Worm (Caenorhabditis elegans) whole organism, mixed stage, embryonic: Measurements from ENCODE around the gene T09A5.5.

Source experiments
- bed-3 ChIP-seq: fragments of 200-800 bp; sonication (Bioruptor generic); optimal IDR thresholded peaks from 3 replicates; lab custom pipeline; 2018; ENCODE audit warnings: mild to moderate bottlenecking, missing genetic modification characterization, moderate library complexity, missing compliant biosample characterization
- blmp-1 ChIP-seq: fragments of 150-350 bp; optimal IDR thresholded peaks from 2 replicates; lab custom pipeline; 2014; ENCODE audit warnings: missing biosample characterization, missing genetic modification characterization
- ceh-39 ChIP-seq: fragments of 150-350 bp; optimal IDR thresholded peaks from 2 replicates; lab custom pipeline; 2014; ENCODE audit warnings: missing biosample characterization, missing genetic modification characterization
- ceh-43 ChIP-seq: fragments of 200-800 bp; sonication (Bioruptor generic); optimal IDR thresholded peaks from 2 replicates; lab custom pipeline; 2018; ENCODE audit warnings: mild to moderate bottlenecking, missing genetic modification characterization, moderate library complexity, missing compliant biosample characterization
- ceh-83 ChIP-seq: fragments of 200-800 bp; sonication (Bioruptor generic); optimal IDR thresholded peaks from 2 replicates; lab custom pipeline; 2018; ENCODE audit warnings: mild to moderate bottlenecking, missing genetic modification characterization, missing compliant biosample characterization
- ces-1 ChIP-seq: fragments of 150-350 bp; optimal IDR thresholded peaks from 2 replicates; lab custom pipeline; 2014; ENCODE audit warnings: missing biosample characterization, missing genetic modification reagents, missing genetic modification characterization
- cnd-1 ChIP-seq: fragments of 200-800 bp; sonication (Bioruptor generic); optimal IDR thresholded peaks from 2 replicates; lab custom pipeline; 2018; ENCODE audit warnings: mild to moderate bottlenecking, missing genetic modification characterization, missing compliant biosample characterization
- drap-1 ChIP-seq: fragments of 200-800 bp; sonication (Bioruptor generic); optimal IDR thresholded peaks from 3 replicates; lab custom pipeline; 2018; ENCODE audit warnings: mild to moderate bottlenecking, missing genetic modification characterization, missing compliant biosample characterization
- elt-1 ChIP-seq: sonication (generic microtip); optimal IDR thresholded peaks from 2 replicates; lab custom pipeline; 2017; ENCODE audit warnings: missing genetic modification characterization, mild to moderate bottlenecking, missing compliant biosample characterization, antibody characterized with exemption, moderate library complexity, borderline replicate concordance; ENCODE audit not compliant: insufficient read depth
- elt-3 ChIP-seq: fragments of 150-350 bp; optimal IDR thresholded peaks from 2 replicates; lab custom pipeline; 2014; ENCODE audit warnings: missing biosample characterization, missing genetic modification characterization
- flh-1 ChIP-seq: fragments of 200-800 bp; sonication (Bioruptor generic); optimal IDR thresholded peaks from 2 replicates; lab custom pipeline; 2018; ENCODE audit warnings: mild to moderate bottlenecking, missing genetic modification characterization, moderate library complexity, missing compliant biosample characterization
- ham-2 ChIP-seq: fragments of 200-800 bp; sonication (Bioruptor generic); optimal IDR thresholded peaks from 2 replicates; lab custom pipeline; 2018; ENCODE audit warnings: mild to moderate bottlenecking, missing genetic modification characterization, missing compliant biosample characterization
- hlh-1 ChIP-seq: fragments of 150-350 bp; optimal IDR thresholded peaks from 2 replicates; lab custom pipeline; 2014; ENCODE audit warnings: missing biosample characterization, missing genetic modification reagents, missing genetic modification characterization
- lin-13 ChIP-seq: fragments of 150-350 bp; optimal IDR thresholded peaks from 2 replicates; lab custom pipeline; 2014; ENCODE audit warnings: missing biosample characterization, missing genetic modification characterization
- lsy-2 ChIP-seq: fragments of 150-350 bp; optimal IDR thresholded peaks from 2 replicates; lab custom pipeline; 2014; ENCODE audit warnings: missing biosample characterization, missing genetic modification characterization
- mab-5 ChIP-seq: fragments of 150-350 bp; optimal IDR thresholded peaks from 2 replicates; lab custom pipeline; 2014; ENCODE audit warnings: missing biosample characterization, missing genetic modification characterization
- mep-1 ChIP-seq: fragments of 150-350 bp; optimal IDR thresholded peaks from 2 replicates; lab custom pipeline; 2017; ENCODE audit warnings: missing biosample characterization, missing genetic modification reagents, missing genetic modification characterization, inconsistent platforms
- mls-2 ChIP-seq: sonication (generic microtip); optimal IDR thresholded peaks from 2 replicates; lab custom pipeline; 2016; ENCODE audit warnings: mild to moderate bottlenecking, missing genetic modification characterization, moderate library complexity, missing compliant biosample characterization
- nhr-2 ChIP-seq: fragments of 150-350 bp; optimal IDR thresholded peaks from 2 replicates; lab custom pipeline; 2014; ENCODE audit warnings: missing biosample characterization, missing genetic modification characterization
- nhr-237 ChIP-seq: fragments of 150-350 bp; optimal IDR thresholded peaks from 2 replicates; lab custom pipeline; 2014; ENCODE audit warnings: missing biosample characterization, missing genetic modification characterization
- nhr-28 ChIP-seq: fragments of 150-350 bp; optimal IDR thresholded peaks from 2 replicates; lab custom pipeline; 2014; ENCODE audit warnings: missing biosample characterization, missing genetic modification characterization
- nhr-76 ChIP-seq: sonication (generic microtip); optimal IDR thresholded peaks from 2 replicates; lab custom pipeline; 2017; ENCODE audit warnings: missing biosample characterization, missing genetic modification characterization
- sem-2 ChIP-seq: fragments of 200-800 bp; sonication (Bioruptor generic); optimal IDR thresholded peaks from 2 replicates; lab custom pipeline; 2018; ENCODE audit warnings: mild to moderate bottlenecking, missing genetic modification characterization, missing compliant biosample characterization
- snpc-4 ChIP-seq: fragments of 150-350 bp; optimal IDR thresholded peaks from 2 replicates; lab custom pipeline; 2014; ENCODE audit warnings: missing biosample characterization, missing genetic modification characterization
- sptf-1 ChIP-seq: sonication (generic microtip); optimal IDR thresholded peaks from 2 replicates; lab custom pipeline; 2017; ENCODE audit warnings: mild to moderate bottlenecking, missing genetic modification characterization, moderate library complexity, missing compliant biosample characterization
- tbx-8 ChIP-seq: fragments of 200-800 bp; sonication (Bioruptor generic); optimal IDR thresholded peaks from 2 replicates; lab custom pipeline; 2018; ENCODE audit warnings: mild to moderate bottlenecking, missing genetic modification characterization, moderate library complexity, missing compliant biosample characterization
- unc-120 ChIP-seq: sonication (generic microtip); optimal IDR thresholded peaks from 2 replicates; lab custom pipeline; 2017; ENCODE audit warnings: missing genetic modification characterization, missing compliant biosample characterization; ENCODE audit not compliant: poor library complexity, severe bottlenecking
- unc-39 ChIP-seq: fragments of 150-350 bp; optimal IDR thresholded peaks from 2 replicates; lab custom pipeline; 2014; ENCODE audit warnings: missing biosample characterization, missing genetic modification characterization
- unc-62 ChIP-seq: fragments of 150-350 bp; optimal IDR thresholded peaks from 2 replicates; lab custom pipeline; 2014; ENCODE audit warnings: missing biosample characterization, missing genetic modification reagents, missing genetic modification characterization
- zip-8 ChIP-seq: fragments of 150-350 bp; optimal IDR thresholded peaks from 2 replicates; lab custom pipeline; 2014; ENCODE audit warnings: missing biosample characterization, missing genetic modification characterization
- ztf-11 ChIP-seq: fragments of 150-350 bp; optimal IDR thresholded peaks from 2 replicates; lab custom pipeline; 2014; ENCODE audit warnings: missing biosample characterization, missing genetic modification characterization

Gene T09A5.5

ce11 chrII:7845571-7846236 lies 7.9 kb downstream of the T09A5.5 start, which contains the start of gene T09A5.4:
Gene T09A5.4, plus strand, starts transcription at chrII:7846186.
- no peak for TF ChIP-seq lin-13
- TF ChIP-seq, all 35 proteins: peak for 0

- TF ChIP-seq mep-1 (tag; lab: Kevin White, UChicago) (no peak), lin-13 (no peak), cnd-1 (tag; lab: Kevin White, UChicago) (no peak), nhr-2 (tag; lab: Kevin White, UChicago) (no peak), elt-1 (no peak)
These were observed 11.5 kb downstream of the T09A5.5 start, which contains the start of gene klp-3 for ce11 chrII:7842053-7842452. Gene klp-3, plus strand, starts transcription at chrII:7842353.

ce11 chrII:7839703-7840102 lies 13.9 kb downstream of the T09A5.5 start:
- TF ChIP-seq flh-1 (GFP tag; lab: Kevin White, UChicago) (no peak), hlh-1 (no peak), ztf-11 (tag; lab: Kevin White, UChicago) (no peak), blmp-1 (tag; lab: Kevin White, UChicago) (peak; percentile 55), mab-5 (no peak), lsy-2 (tag; lab: Kevin White, UChicago) (no peak), tbx-8 (GFP tag; lab: Kevin White, UChicago) (no peak), ceh-83 (GFP tag; lab: Kevin White, UChicago) (no peak), ceh-39 (tag; lab: Kevin White, UChicago) (no peak), ces-1 (GFP tag; lab: Kevin White, UChicago) (no peak), mls-2 (tag; lab: Kevin White, UChicago) (peak; percentile 7), ceh-43 (no peak)
- TF ChIP-seq, all 35 proteins: peak for 2

ce11 chrII:7838661-7839060 lies 14.9 kb downstream of the T09A5.5 start:
- TF ChIP-seq ceh-43 (no peak), unc-120 (tag; lab: Kevin White, UChicago) (peak; percentile 40), sem-2 (GFP tag; lab: Kevin White, UChicago) (no peak), ceh-39 (tag; lab: Kevin White, UChicago) (no peak), sptf-1 (tag; lab: Kevin White, UChicago) (no peak), ces-1 (GFP tag; lab: Kevin White, UChicago) (peak; percentile 58), lsy-2 (tag; lab: Kevin White, UChicago) (no peak), ham-2 (GFP tag; lab: Kevin White, UChicago) (no peak), hlh-1 (no peak), mep-1 (tag; lab: Kevin White, UChicago) (peak; percentile 17), elt-1 (no peak)

ce11 chrII:7836613-7837226 lies 16.9 kb downstream of the T09A5.5 start:
- no peak for TF ChIP-seq ceh-39 (tag; lab: Kevin White, UChicago)
- no peak for TF ChIP-seq elt-3 (tag; lab: Kevin White, UChicago)
- TF ChIP-seq bed-3 (GFP tag; lab: Kevin White, UChicago): no peak
- no peak for TF ChIP-seq mls-2 (tag; lab: Kevin White, UChicago)
- TF ChIP-seq nhr-76 (tag; lab: Kevin White, UChicago): no peak
- TF ChIP-seq ces-1 (GFP tag; lab: Kevin White, UChicago): no peak
- TF ChIP-seq nhr-237 (tag; lab: Kevin White, UChicago): no peak
- TF ChIP-seq unc-62: peak; percentile 46
- no peak for TF ChIP-seq elt-1
- TF ChIP-seq nhr-2 (tag; lab: Kevin White, UChicago): no peak
- TF ChIP-seq lsy-2 (tag; lab: Kevin White, UChicago): no peak
- peak; percentile 96 for TF ChIP-seq hlh-1
- peak; percentile 60 for TF ChIP-seq unc-120 (tag; lab: Kevin White, UChicago)
- TF ChIP-seq lin-13: no peak
- TF ChIP-seq, all 35 proteins: peak for 3

- TF ChIP-seq mls-2 (tag; lab: Kevin White, UChicago): no peak
- TF ChIP-seq sem-2 (GFP tag; lab: Kevin White, UChicago): no peak
- TF ChIP-seq drap-1 (GFP tag; lab: Kevin White, UChicago): no peak
- no peak for TF ChIP-seq nhr-76 (tag; lab: Kevin White, UChicago)
- TF ChIP-seq lin-13: no peak
- TF ChIP-seq cnd-1 (tag; lab: Kevin White, UChicago): no peak
- no peak for TF ChIP-seq bed-3 (GFP tag; lab: Kevin White, UChicago)
- TF ChIP-seq nhr-2 (tag; lab: Kevin White, UChicago): no peak
- no peak for TF ChIP-seq unc-39 (tag; lab: Kevin White, UChicago)
- TF ChIP-seq elt-1: no peak
- no peak for TF ChIP-seq mep-1 (tag; lab: Kevin White, UChicago)
- TF ChIP-seq zip-8 (tag; lab: Kevin White, UChicago): no peak
- TF ChIP-seq nhr-28 (tag; lab: Kevin White, UChicago): no peak
- TF ChIP-seq unc-120 (tag; lab: Kevin White, UChicago): no peak
- no peak for TF ChIP-seq ztf-11 (tag; lab: Kevin White, UChicago)
- no peak for TF ChIP-seq sptf-1 (tag; lab: Kevin White, UChicago)
- TF ChIP-seq snpc-4: no peak
These were observed 18.3 kb downstream of the T09A5.5 start, which contains the start of gene cex-2 for ce11 chrII:7835314-7835713. Gene cex-2, minus strand, starts transcription at chrII:7835414.
